Fruit fly (Drosophila melanogaster): Measurements from ENCODE around the gene baz.

baz gene

dm6 chrX:17181264-17182198 is 21.7 kb downstream of the baz start (continued):
- TF ChIP-seq Usf (GFP tag; optimal IDR thresholded peaks at IDR 0.05) (no peak), bsh (GFP tag; optimal IDR thresholded peaks at IDR 0.05) (peak in 1 of 2 experiments; percentile 44), Atf3 (GFP tag; optimal IDR thresholded peaks at IDR 0.05) (no peak), CG8478 (optimal IDR thresholded peaks at IDR 0.05) (no peak), Doc2 (GFP tag; IDR thresholded peaks at IDR 0.05) (no peak), Trl (optimal IDR thresholded peaks at IDR 0.05) (no peak), Trl (GFP tag; optimal IDR thresholded peaks at IDR 0.05) (no peak), CHES-1-like (GFP tag; optimal IDR thresholded peaks at IDR 0.05) (no peak), CG3281 (GFP tag; optimal IDR thresholded peaks at IDR 0.05) (peak; percentile 12), CG11723 (GFP tag; optimal IDR thresholded peaks at IDR 0.05) (no peak), Six4 (GFP tag; optimal IDR thresholded peaks at IDR 0.05) (no peak), CG13296 (GFP tag; optimal IDR thresholded peaks at IDR 0.05) (no peak), HmgD (GFP tag; optimal IDR thresholded peaks at IDR 0.05) (no peak), sc (optimal IDR thresholded peaks at IDR 0.05) (no peak), sc (GFP tag; optimal IDR thresholded peaks at IDR 0.05) (no peak), CG10565 (GFP tag; optimal IDR thresholded peaks at IDR 0.05) (no peak), CG12104 (GFP tag; optimal IDR thresholded peaks at IDR 0.05) (no peak), org-1 (GFP tag; optimal IDR thresholded peaks at IDR 0.05) (no peak), CG8388 (GFP tag; optimal IDR thresholded peaks at IDR 0.05) (peak; percentile 22), unpg (GFP tag; optimal IDR thresholded peaks at IDR 0.05) (peak; percentile 19), tgo (GFP tag; IDR thresholded peaks at IDR 0.05) (peak; percentile 14; the same call in 1 of the 3 replicates), Elba2 (GFP tag; optimal IDR thresholded peaks at IDR 0.05) (no peak), CG12299 (tag; optimal IDR thresholded peaks at IDR 0.05) (no peak), unc-4 (GFP tag; IDR thresholded peaks at IDR 0.05; ENCODE audit: partially characterized antibody) (no peak), CG4424 (GFP tag; optimal IDR thresholded peaks at IDR 0.05) (peak; percentile 42), Pdp1 (GFP tag; optimal IDR thresholded peaks at IDR 0.05) (peak in 1 of 2 experiments; percentile 7), prd (optimal IDR thresholded peaks at IDR 0.05) (no peak), prd (GFP tag; IDR thresholded peaks at IDR 0.05) (peak; percentile 21; the same call in 1 of the 3 replicates), CG5953 (GFP tag; IDR thresholded peaks at IDR 0.05) (no peak), CG6272 (GFP tag; IDR thresholded peaks at IDR 0.05) (no peak), cad (GFP tag; optimal IDR thresholded peaks at IDR 0.05) (no peak), chinmo (GFP tag; IDR thresholded peaks at IDR 0.05; ENCODE audit: partially characterized antibody) (0 out of 4 replicates have a peak, but pooled peaks have one; percentile 27), CG31441 (GFP tag; IDR thresholded peaks at IDR 0.05) (peak; percentile 57), emc (GFP tag; optimal IDR thresholded peaks at IDR 0.05) (no peak), Xbp1 (GFP tag; optimal IDR thresholded peaks at IDR 0.05) (peak; percentile 18), CG17829 (tag; optimal IDR thresholded peaks at IDR 0.05) (peak; percentile 43), chm (GFP tag; IDR thresholded peaks at IDR 0.05) (no peak), Antp (GFP tag; optimal IDR thresholded peaks at IDR 0.05) (no peak), CG17359 (tag; optimal IDR thresholded peaks at IDR 0.05) (peak; percentile 55), p53 (GFP tag; optimal IDR thresholded peaks at IDR 0.05) (no peak), ara (GFP tag; IDR thresholded peaks at IDR 0.05) (no peak), D (optimal IDR thresholded peaks at IDR 0.05) (no peak), D (GFP tag; optimal IDR thresholded peaks at IDR 0.05) (no peak), CG12391 (tag; optimal IDR thresholded peaks at IDR 0.05) (peak; percentile 23), CG8924 (tag; optimal IDR thresholded peaks at IDR 0.05) (peak; percentile 36), lmd (GFP tag; IDR thresholded peaks at IDR 0.05) (peak; percentile 24; the same call in 1 of the 2 replicates), CG10274 (GFP tag; optimal IDR thresholded peaks at IDR 0.05) (no peak), hbn (GFP tag; IDR thresholded peaks at IDR 0.05; ENCODE audit: partially characterized antibody) (no peak), nmo (GFP tag; optimal IDR thresholded peaks at IDR 0.05) (peak; percentile 34), CG12659 (GFP tag; optimal IDR thresholded peaks at IDR 0.05) (peak; percentile 0)

All from whole organism, embryonic.